Worm (Caenorhabditis elegans): ENCODE data around the gene sss-1.

sss-1 gene

DNA sequence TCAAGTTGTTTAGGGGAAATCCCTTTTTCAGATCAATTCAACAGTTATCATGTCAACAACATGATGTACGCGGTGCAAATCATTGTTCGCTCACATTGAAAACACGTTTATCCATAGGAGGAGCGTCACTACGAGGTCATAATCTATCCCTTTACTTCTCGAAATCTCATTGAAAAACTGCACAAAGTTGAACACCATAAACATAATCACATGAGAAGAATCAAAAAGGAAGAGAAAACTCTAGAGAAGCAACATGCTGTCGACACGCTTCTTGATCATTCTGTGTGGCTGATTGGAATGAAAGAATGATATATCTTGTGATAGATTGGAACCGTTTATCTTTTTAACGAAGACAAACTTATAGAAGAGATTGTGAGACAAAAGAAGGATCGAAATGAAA, 25.6 kb downstream of the sss-1 start (continued):
- TF ChIP-seq lin-35 (GFP tag; optimal IDR thresholded peaks at IDR 0.05) (peak in 1 of 2 experiments; percentile 74), dsc-1 (tag; optimal IDR thresholded peaks at IDR 0.05) (no peak), C16A3.4 (tag; optimal IDR thresholded peaks at IDR 0.05) (peak; percentile 44), Y116A8C.19 (tag; optimal IDR thresholded peaks at IDR 0.05; ENCODE audit: borderline replicate concordance) (no peak), unc-98 (GFP tag; IDR thresholded peaks at IDR 0.05) (no peak), pax-3 (tag; optimal IDR thresholded peaks at IDR 0.05) (no peak), isw-1 (GFP tag; IDR thresholded peaks at IDR 0.05) (no peak), zip-4 (GFP tag; optimal IDR thresholded peaks at IDR 0.05) (no peak), nhr-47 (tag; optimal IDR thresholded peaks at IDR 0.05) (peak; percentile 71), C34B4.2 (tag; optimal IDR thresholded peaks at IDR 0.05) (no peak), nhr-19 (GFP tag; conservative IDR thresholded peaks at IDR 0.05) (peak; percentile 87), nhr-20 (tag; optimal IDR thresholded peaks at IDR 0.05) (peak; percentile 96), efl-1 (optimal IDR thresholded peaks at IDR 0.05) (peak in 1 of 2 experiments; percentile 17), efl-1 (GFP tag; optimal IDR thresholded peaks at IDR 0.05 in 1 of 2) (peak in 1 of 2 experiments; percentile 94), elt-3 (tag; optimal IDR thresholded peaks at IDR 0.05) (peak in 5 of 6 experiments; percentile 56 to 98 (median 67)), swsn-7 (tag; optimal IDR thresholded peaks at IDR 0.05) (no peak), skn-1 (tag; optimal IDR thresholded peaks at IDR 0.05) (no peak), sup-37 (GFP tag; optimal IDR thresholded peaks at IDR 0.05) (no peak), C04F5.9 (tag; optimal IDR thresholded peaks at IDR 0.05) (no peak), ceh-90 (tag; optimal IDR thresholded peaks at IDR 0.05) (no peak), aly-2 (tag; optimal IDR thresholded peaks at IDR 0.05) (no peak), nhr-28 (tag; optimal IDR thresholded peaks at IDR 0.05) (no peak), nhr-84 (tag; optimal IDR thresholded peaks at IDR 0.05) (no peak), grh-1 (GFP tag; IDR thresholded peaks at IDR 0.05) (peak; percentile 83), blmp-1 (tag; optimal IDR thresholded peaks at IDR 0.05) (peak; percentile 94), ama-1 (optimal IDR thresholded peaks at IDR 0.05) (no peak), sptf-1 (tag; optimal IDR thresholded peaks at IDR 0.05) (no peak), ceh-82 (tag; optimal IDR thresholded peaks at IDR 0.05) (no peak), lin-15B (tag; optimal IDR thresholded peaks at IDR 0.05) (no peak), nhr-12 (tag; optimal IDR thresholded peaks at IDR 0.05) (no peak), nhr-71 (tag; optimal IDR thresholded peaks at IDR 0.05) (peak; percentile 93), fkh-8 (tag; optimal IDR thresholded peaks at IDR 0.05) (no peak), tbx-2 (tag; optimal IDR thresholded peaks at IDR 0.05) (peak; percentile 84), nhr-237 (tag; optimal IDR thresholded peaks at IDR 0.05) (no peak), hlh-17 (GFP tag; optimal IDR thresholded peaks at IDR 0.05; ENCODE audit: borderline replicate concordance) (no peak), ceh-8 (GFP tag; optimal IDR thresholded peaks at IDR 0.05) (no peak), mep-1 (tag; optimal IDR thresholded peaks at IDR 0.05) (peak; percentile 53), ces-1 (GFP tag; optimal IDR thresholded peaks at IDR 0.05) (no peak), dpl-1 (GFP tag; optimal IDR thresholded peaks at IDR 0.05) (peak in 1 of 3 experiments; percentile 28), xbp-1 (tag; optimal IDR thresholded peaks at IDR 0.05) (no peak), nhr-11 (tag; optimal IDR thresholded peaks at IDR 0.05) (no peak), unc-62 (GFP tag; optimal IDR thresholded peaks at IDR 0.05) (no peak), vab-15 (tag; optimal IDR thresholded peaks at IDR 0.05) (no peak), mef-2 (tag; optimal IDR thresholded peaks at IDR 0.05) (no peak), hlh-4 (tag; optimal IDR thresholded peaks at IDR 0.05) (no peak), tlp-1 (tag; optimal IDR thresholded peaks at IDR 0.05) (no peak), zag-1 (tag; optimal IDR thresholded peaks at IDR 0.05) (no peak), fos-1 (tag; optimal IDR thresholded peaks at IDR 0.05) (no peak), pqm-1 (tag; optimal IDR thresholded peaks at IDR 0.05) (no peak), fkh-10 (GFP tag; optimal IDR thresholded peaks at IDR 0.05) (no peak), lir-3 (tag; optimal IDR thresholded peaks at IDR 0.05; ENCODE audit: poor library complexity) (peak; percentile 56), mdl-1 (tag; optimal IDR thresholded peaks at IDR 0.05) (peak in 1 of 2 experiments; percentile 64), ztf-4 (tag; optimal IDR thresholded peaks at IDR 0.05) (peak; percentile 62), aha-1 (tag; optimal IDR thresholded peaks at IDR 0.05) (no peak), alr-1 (tag; optimal IDR thresholded peaks at IDR 0.05; ENCODE audit: borderline replicate concordance) (no peak)

Data from whole organism, L1 larva.